Fruit fly (Drosophila melanogaster) whole organism, embryonic: ENCODE data around the gene rempA.

Experiments used
- ATbp ChIP-seq: fragments of 200-800 bp; sonication (Bioruptor generic); optimal IDR thresholded peaks from 2 replicates; lab custom pipeline; 2017; ENCODE audit warnings: missing biosample characterization, mild to moderate bottlenecking, missing genetic modification characterization, missing genetic modification reagents
- Ada2b ChIP-seq: fragments of 200-800 bp; sonication (Bioruptor generic); IDR thresholded peaks from 2 replicates; pipeline ENCODE4 v1.3.6; 2022; ENCODE audit warnings: missing biosample characterization, missing genetic modification characterization
- Antp ChIP-seq: fragments of 200-800 bp; sonication (Bioruptor generic); optimal IDR thresholded peaks from 3 replicates; lab custom pipeline; 2016; ENCODE audit warnings: missing biosample characterization, missing genetic modification characterization
- Awh ChIP-seq: fragments of 200-800 bp; sonication (Bioruptor generic); IDR thresholded peaks from 2 replicates; pipeline ENCODE4, ENCODE4 v1.3.6; 2022; ENCODE audit warnings: missing biosample characterization, missing genetic modification characterization
- Bgb ChIP-seq: fragments of 200-800 bp; sonication (Bioruptor generic); IDR thresholded peaks from 2 replicates; pipeline ENCODE4 v1.3.6; 2022; ENCODE audit warnings: missing biosample characterization, missing genetic modification characterization; ENCODE audit not compliant: partially characterized antibody
- Bteb2 ChIP-seq: fragments of 200-800 bp; sonication (Bioruptor generic); optimal IDR thresholded peaks from 2 replicates; lab custom pipeline; 2016; ENCODE audit warnings: missing biosample characterization, missing genetic modification characterization
- CG10267 ChIP-seq: fragments of 200-800 bp; sonication (Bioruptor generic); optimal IDR thresholded peaks from 2 replicates; lab custom pipeline; 2018; ENCODE audit warnings: missing biosample characterization, mild to moderate bottlenecking, missing genetic modification characterization, moderate library complexity
- CG13424 ChIP-seq: fragments of 200-800 bp; sonication (Bioruptor generic); optimal IDR thresholded peaks from 2 replicates; lab custom pipeline; 2019; ENCODE audit warnings: missing biosample characterization, mild to moderate bottlenecking, missing genetic modification characterization, moderate library complexity
- CG14860 ChIP-seq: fragments of 200-800 bp; sonication (Bioruptor generic); IDR thresholded peaks from 3 replicates; pipeline ENCODE4 v1.3.6; 2022; ENCODE audit warnings: missing biosample characterization, missing genetic modification characterization; ENCODE audit not compliant: partially characterized antibody
- CG15601 ChIP-seq: fragments of 200-800 bp; sonication (Bioruptor generic); optimal IDR thresholded peaks from 3 replicates; lab custom pipeline; 2019; ENCODE audit warnings: missing biosample characterization, mild to moderate bottlenecking, missing genetic modification characterization, moderate library complexity
- CG1602 ChIP-seq: fragments of 200-800 bp; sonication (Bioruptor generic); optimal IDR thresholded peaks from 3 replicates; lab custom pipeline; 2016; ENCODE audit warnings: missing biosample characterization, missing genetic modification characterization
- CG18011 ChIP-seq: fragments of 200-800 bp; sonication (Bioruptor generic); optimal IDR thresholded peaks from 2 replicates; lab custom pipeline; 2017; ENCODE audit warnings: missing biosample characterization, missing genetic modification characterization, mild to moderate bottlenecking, moderate library complexity, missing genotype
- CG18476 ChIP-seq: fragments of 200-800 bp; sonication (Bioruptor generic); optimal IDR thresholded peaks from 2 replicates; lab custom pipeline; 2016; ENCODE audit warnings: missing biosample characterization, mild to moderate bottlenecking, missing genetic modification characterization
- CG2116 ChIP-seq: fragments of 200-800 bp; sonication (Bioruptor generic); optimal IDR thresholded peaks from 3 replicates; lab custom pipeline; 2018; ENCODE audit warnings: missing biosample characterization, mild to moderate bottlenecking, missing genetic modification characterization
- CG2120 ChIP-seq: fragments of 200-800 bp; sonication (Bioruptor generic); optimal IDR thresholded peaks from 3 replicates; lab custom pipeline; 2016; ENCODE audit warnings: missing biosample characterization, missing genetic modification characterization
- CG30431 ChIP-seq: fragments of 200-800 bp; sonication (Bioruptor generic); optimal IDR thresholded peaks from 2 replicates; lab custom pipeline; 2017; ENCODE audit warnings: missing biosample characterization, missing genetic modification characterization
- CG32532 ChIP-seq: fragments of 200-800 bp; sonication (Bioruptor generic); IDR thresholded peaks from 2 replicates; pipeline ENCODE4 v1.3.6; 2022; ENCODE audit warnings: missing biosample characterization, missing genetic modification characterization
- CG33213 ChIP-seq: fragments of 200-800 bp; sonication (Bioruptor generic); optimal IDR thresholded peaks from 3 replicates; lab custom pipeline; 2016; ENCODE audit warnings: missing biosample characterization, missing genetic modification characterization
- CG4360 ChIP-seq: fragments of 200-800 bp; sonication (Bioruptor generic); IDR thresholded peaks from 2 replicates; pipeline ENCODE4 v1.3.6; 2022; ENCODE audit warnings: missing biosample characterization, missing genetic modification characterization
- CG6175 ChIP-seq: fragments of 200-800 bp; sonication (Bioruptor generic); IDR thresholded peaks from 3 replicates; pipeline ENCODE4 v1.3.6; 2022; ENCODE audit warnings: missing biosample characterization, missing genetic modification characterization
- CG7928 ChIP-seq: fragments of 200-800 bp; sonication (Bioruptor generic); optimal IDR thresholded peaks from 2 replicates; lab custom pipeline; 2017; ENCODE audit warnings: missing biosample characterization, mild to moderate bottlenecking, missing genetic modification characterization
- CG9797 ChIP-seq: fragments of 200-800 bp; sonication (Bioruptor generic); optimal IDR thresholded peaks from 3 replicates; lab custom pipeline; 2018; ENCODE audit warnings: missing biosample characterization, mild to moderate bottlenecking, missing genetic modification characterization
- CHES-1-like ChIP-seq: fragments of 200-800 bp; sonication (Bioruptor generic); optimal IDR thresholded peaks from 2 replicates; lab custom pipeline; 2016; ENCODE audit warnings: missing biosample characterization, missing genetic modification characterization
- Camta ChIP-seq: fragments of 200-800 bp; sonication (Bioruptor generic); optimal IDR thresholded peaks from 2 replicates; lab custom pipeline; 2016; ENCODE audit warnings: missing biosample characterization, missing genetic modification characterization
- Dll ChIP-seq: fragments of 200-800 bp; sonication (Bioruptor generic); IDR thresholded peaks from 4 replicates; pipeline ENCODE4 v1.3.6; 2022; ENCODE audit warnings: missing biosample characterization, missing genetic modification characterization; ENCODE audit not compliant: partially characterized antibody
- Dp ChIP-seq: fragments of 200-800 bp; sonication (Bioruptor generic); optimal IDR thresholded peaks from 2 replicates; lab custom pipeline; 2018; ENCODE audit warnings: missing biosample characterization, mild to moderate bottlenecking, missing genetic modification characterization, moderate library complexity
- Fer2 ChIP-seq: fragments of 200-800 bp; sonication (Bioruptor generic); optimal IDR thresholded peaks from 2 replicates; lab custom pipeline; 2018; ENCODE audit warnings: missing biosample characterization, mild to moderate bottlenecking, missing genetic modification characterization, moderate library complexity
- Lhr ChIP-seq: fragments of 200-800 bp; sonication (Bioruptor generic); optimal IDR thresholded peaks from 3 replicates; lab custom pipeline; 2017; ENCODE audit warnings: mild to moderate bottlenecking, missing biosample characterization, missing genetic modification reagents, missing genetic modification characterization
- Myb ChIP-seq: fragments of 200-800 bp; sonication (Bioruptor generic); optimal IDR thresholded peaks from 2 replicates; lab custom pipeline; 2016; ENCODE audit warnings: missing biosample characterization, missing genetic modification characterization
- Nf-YC ChIP-seq: fragments of 200-800 bp; optimal IDR thresholded peaks from 3 replicates; lab custom pipeline; 2019; ENCODE audit warnings: missing biosample characterization, mild to moderate bottlenecking, missing genetic modification characterization, moderate library complexity
- Oaz ChIP-seq: fragments of 200-800 bp; sonication (Bioruptor generic); IDR thresholded peaks from 2 replicates; pipeline ENCODE4 v1.3.6; 2022; ENCODE audit warnings: missing biosample characterization, missing genetic modification characterization
- Oli ChIP-seq: fragments of 200-800 bp; sonication (Bioruptor generic); optimal IDR thresholded peaks from 2 replicates; lab custom pipeline; 2018; ENCODE audit warnings: missing biosample characterization, mild to moderate bottlenecking, missing genetic modification characterization, moderate library complexity
- Pdp1 ChIP-seq, 2 experiments: fragments of 200-800 bp; sonication (Bioruptor generic); optimal IDR thresholded peaks; 3 replicates each; lab custom pipeline; 2016; ENCODE audit warnings: missing biosample characterization in 2 of 2, missing genetic modification characterization in 2 of 2, mild to moderate bottlenecking in 1 of 2, moderate library complexity in 1 of 2
- Poxn ChIP-seq: fragments of 200-800 bp; sonication (Bioruptor generic); IDR thresholded peaks from 2 replicates; pipeline ENCODE4 v1.3.6; 2022; ENCODE audit warnings: missing biosample characterization, missing genetic modification characterization
- Ssrp ChIP-seq: fragments of 200-800 bp; sonication (Bioruptor generic); optimal IDR thresholded peaks from 2 replicates; lab custom pipeline; 2018; ENCODE audit warnings: missing biosample characterization, mild to moderate bottlenecking, missing genetic modification characterization, moderate library complexity
- Stat92E ChIP-seq, 3 experiments: fragments of >200 bp in 2 of 3; fragments of 200-800 bp in 1 of 3; sonication (Bioruptor generic) in 1 of 3; optimal IDR thresholded peaks; 2 replicates each; lab custom pipeline; 2017 to 2019; ENCODE audit warnings: missing biosample characterization in 3 of 3, missing genetic modification characterization in 3 of 3, mild to moderate bottlenecking in 1 of 3, moderate library complexity in 1 of 3
- ara ChIP-seq: fragments of 200-800 bp; sonication (Bioruptor generic); IDR thresholded peaks from 2 replicates; pipeline ENCODE4 v1.3.6; 2022; ENCODE audit warnings: missing biosample characterization, missing genetic modification characterization
- ewg ChIP-seq: fragments of 200-800 bp; sonication (Bioruptor generic); optimal IDR thresholded peaks from 3 replicates; lab custom pipeline; 2017; ENCODE audit warnings: mild to moderate bottlenecking, missing biosample characterization, missing genetic modification reagents, missing genetic modification characterization
- hbn ChIP-seq: fragments of 200-800 bp; sonication (Bioruptor generic); IDR thresholded peaks from 2 replicates; pipeline ENCODE4 v1.3.6; 2022; ENCODE audit warnings: missing biosample characterization, missing genetic modification characterization; ENCODE audit not compliant: partially characterized antibody
- knrl ChIP-seq: fragments of 200-800 bp; sonication (Bioruptor generic); IDR thresholded peaks from 3 replicates; pipeline ENCODE4 v1.3.6; 2022; ENCODE audit warnings: missing biosample characterization, missing genetic modification characterization; ENCODE audit not compliant: partially characterized antibody
- mld ChIP-seq: fragments of 200-800 bp; sonication (Bioruptor generic); IDR thresholded peaks from 3 replicates; pipeline ENCODE4 v1.3.6; 2022; ENCODE audit warnings: missing biosample characterization, missing genetic modification characterization; ENCODE audit not compliant: partially characterized antibody
- pan ChIP-seq, 4 experiments: fragments of >200 bp in 3 of 4; fragments of 200-800 bp in 1 of 4; sonication (Bioruptor generic) in 1 of 4; optimal IDR thresholded peaks in 3 of 4; IDR thresholded peaks in 1 of 4; 2 replicates each; pipeline versions ENCODE4 v1.3.6 to Lab custom; 2017 to 2022; ENCODE audit warnings: missing biosample characterization in 2 of 4, missing genetic modification characterization in 2 of 4, mixed read lengths in 1 of 4
- peb ChIP-seq: fragments of 200-800 bp; sonication (Bioruptor generic); IDR thresholded peaks from 2 replicates; pipeline ENCODE4 v1.3.6; 2022; ENCODE audit warnings: missing biosample characterization, missing genetic modification characterization
- pnt ChIP-seq: fragments of 200-800 bp; sonication (Bioruptor generic); optimal IDR thresholded peaks from 3 replicates; lab custom pipeline; 2016; ENCODE audit warnings: missing biosample characterization, missing genetic modification characterization
- seq ChIP-seq: fragments of 200-800 bp; sonication (Bioruptor generic); IDR thresholded peaks from 2 replicates; pipeline ENCODE4 v1.3.6; 2022; ENCODE audit warnings: missing biosample characterization, missing genetic modification characterization
- tgo ChIP-seq: fragments of 200-800 bp; sonication (Bioruptor generic); IDR thresholded peaks from 3 replicates; pipeline ENCODE4 v1.3.6; 2022; ENCODE audit warnings: missing biosample characterization, missing genetic modification characterization
- unc-4 ChIP-seq: fragments of 200-800 bp; sonication (Bioruptor generic); IDR thresholded peaks from 2 replicates; pipeline ENCODE4 v1.3.6; 2022; ENCODE audit warnings: missing biosample characterization, missing genetic modification characterization; ENCODE audit not compliant: partially characterized antibody
- z ChIP-seq: fragments of 200-800 bp; sonication (Bioruptor generic); IDR thresholded peaks from 3 replicates; pipeline ENCODE4 v1.3.6; 2022; ENCODE audit warnings: missing biosample characterization, missing genetic modification characterization

The rempA gene

DNA sequence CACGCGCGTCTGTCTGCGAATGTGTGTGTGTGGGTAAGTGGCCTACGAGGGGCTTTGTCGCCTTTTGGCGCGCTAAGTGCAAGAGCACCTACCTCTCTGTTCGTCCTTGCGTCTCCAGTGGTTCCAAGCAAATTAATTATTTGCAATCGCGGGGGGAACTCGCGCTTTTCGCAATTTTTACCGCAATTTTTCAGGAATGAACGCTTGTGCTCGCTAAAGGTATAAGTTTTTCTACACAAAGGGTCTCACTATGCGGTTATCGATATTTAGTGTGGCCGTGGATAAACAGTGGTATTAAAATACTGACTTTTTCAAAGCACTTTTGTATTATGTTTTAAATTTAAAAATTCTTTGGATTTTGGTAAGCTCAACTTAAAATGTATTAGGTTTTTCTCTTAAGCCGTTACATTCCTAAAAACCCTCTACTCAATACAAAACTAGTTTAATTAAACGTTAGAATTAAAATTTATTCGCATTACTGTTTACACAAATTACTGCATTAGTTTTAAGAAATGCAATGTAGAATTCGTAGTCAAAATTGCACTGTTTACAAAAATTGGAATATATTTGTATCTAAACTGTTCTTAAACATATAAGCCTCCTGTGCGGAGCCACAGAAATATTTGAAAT lies 17.7 kb downstream of the rempA start, which contains the start of gene lwr (continued):
- TF ChIP-seq knrl (GFP tag; lab: Robert Waterston, UW) (peak; percentile 56; the same call in 2 of the 3 replicates), Dll (GFP tag; lab: Robert Waterston, UW) (peak; percentile 69; the same call in 3 of the 4 replicates), Myb (GFP tag; lab: Kevin White, UChicago) (peak; percentile 73), Poxn (GFP tag; lab: Robert Waterston, UW) (no peak), z (GFP tag; lab: Robert Waterston, UW) (no peak), Oli (no peak), Fer2 (tag; lab: Kevin White, UChicago) (no peak), CG30431 (GFP tag; lab: Kevin White, UChicago) (no peak), seq (GFP tag; lab: Robert Waterston, UW) (no peak), CG32532 (no peak), mld (GFP tag; lab: Robert Waterston, UW) (no peak), CG18476 (no peak), pan (optimal IDR thresholded peaks at IDR 0.05; lab: Kevin White, UChicago) (no peak), pan (GFP tag; optimal IDR thresholded peaks at IDR 0.05 in 1 of 2, IDR thresholded peaks at IDR 0.05 in 1 of 2) (no peak), pnt (GFP tag; lab: Kevin White, UChicago) (no peak), CG13424 (tag; lab: Kevin White, UChicago) (no peak), Camta (GFP tag; lab: Kevin White, UChicago) (no peak), CG1602 (GFP tag; lab: Kevin White, UChicago) (no peak), CHES-1-like (GFP tag; lab: Kevin White, UChicago) (peak; percentile 18), Nf-YC (tag; lab: Kevin White, UChicago) (no peak), CG10267 (tag; lab: Kevin White, UChicago) (peak; percentile 29), ara (GFP tag; lab: Robert Waterston, UW) (no peak), tgo (GFP tag; lab: Robert Waterston, UW) (no peak), Dp (peak; percentile 67), CG7928 (no peak), unc-4 (GFP tag; lab: Robert Waterston, UW) (peak; percentile 65), CG9797 (GFP tag; lab: Kevin White, UChicago) (peak; percentile 89), CG2120 (GFP tag; lab: Kevin White, UChicago) (peak; percentile 11), CG14860 (no peak; the same call in 2 of the 3 replicates), Bteb2 (GFP tag; lab: Kevin White, UChicago) (no peak), ewg (GFP tag; lab: Kevin White, UChicago) (no peak), hbn (GFP tag; lab: Robert Waterston, UW) (peak; percentile 61), Oaz (no peak), CG6175 (no peak), peb (GFP tag; lab: Robert Waterston, UW) (no peak), CG2116 (peak; percentile 57), CG33213 (GFP tag; lab: Kevin White, UChicago) (peak; percentile 2), CG18011 (GFP tag; lab: Kevin White, UChicago) (no peak), Ada2b (GFP tag; lab: Robert Waterston, UW) (no peak), Pdp1 (GFP tag; optimal IDR thresholded peaks at IDR 0.05; lab: Kevin White, UChicago) (no peak), Lhr (peak; percentile 50), Bgb (GFP tag; lab: Robert Waterston, UW) (peak; percentile 55; the same call in 1 of the 2 replicates), Ssrp (tag; lab: Kevin White, UChicago) (no peak), Stat92E (GFP tag; optimal IDR thresholded peaks at IDR 0.05; lab: Kevin White, UChicago) (peak in 1 of 3 experiments; percentile 32), Antp (GFP tag; lab: Kevin White, UChicago) (no peak), Awh (GFP tag; lab: Robert Waterston, UW) (no peak), CG4360 (GFP tag; lab: Robert Waterston, UW) (no peak), ATbp (no peak), CG15601 (tag; lab: Kevin White, UChicago) (peak; percentile 23)
